Fruit fly (Drosophila melanogaster) whole organism, embryonic: ENCODE measurements around the gene CG31365.

Experiments used
- ATbp ChIP-seq: fragments of 200-800 bp; sonication (Bioruptor generic); optimal IDR thresholded peaks from 2 replicates; lab custom pipeline; 2017; ENCODE audit warnings: missing biosample characterization, mild to moderate bottlenecking, missing genetic modification characterization, missing genetic modification reagents
- CG10209 ChIP-seq: fragments of 200-800 bp; sonication (Bioruptor generic); optimal IDR thresholded peaks from 3 replicates; lab custom pipeline; 2017; ENCODE audit warnings: missing biosample characterization, mild to moderate bottlenecking, missing genetic modification characterization, missing genetic modification reagents
- CG10543 ChIP-seq: fragments of 200-800 bp; sonication (Bioruptor generic); optimal IDR thresholded peaks from 3 replicates; lab custom pipeline; 2017; ENCODE audit warnings: missing biosample characterization, mild to moderate bottlenecking, missing genetic modification characterization, moderate library complexity
- CG11504 ChIP-seq: fragments of 200-800 bp; sonication (Bioruptor generic); optimal IDR thresholded peaks from 3 replicates; lab custom pipeline; 2019; ENCODE audit warnings: missing biosample characterization, mild to moderate bottlenecking, missing genetic modification characterization, moderate library complexity
- CG11695 ChIP-seq: fragments of 200-800 bp; sonication (Bioruptor generic); IDR thresholded peaks from 3 replicates; pipeline ENCODE4 v1.3.6; 2022; ENCODE audit warnings: missing biosample characterization, missing genetic modification characterization
- CG14050 ChIP-seq: fragments of 200-800 bp; sonication (Bioruptor generic); IDR thresholded peaks from 3 replicates; pipeline ENCODE4 v1.3.6; 2022; ENCODE audit warnings: missing biosample characterization, missing genetic modification characterization
- CG14710 ChIP-seq: fragments of 200-800 bp; sonication (Bioruptor generic); optimal IDR thresholded peaks from 3 replicates; lab custom pipeline; 2019; ENCODE audit warnings: missing biosample characterization, mild to moderate bottlenecking, missing genetic modification characterization, moderate library complexity
- CG15073 ChIP-seq: fragments of 200-800 bp; sonication (Bioruptor generic); optimal IDR thresholded peaks from 2 replicates; lab custom pipeline; 2016; ENCODE audit warnings: missing biosample characterization, missing genetic modification characterization
- CG1529 ChIP-seq: fragments of 200-800 bp; sonication (Bioruptor generic); optimal IDR thresholded peaks from 3 replicates; lab custom pipeline; 2018; ENCODE audit warnings: missing biosample characterization, missing genetic modification characterization
- CG2199 ChIP-seq: fragments of 200-800 bp; sonication (Bioruptor generic); IDR thresholded peaks from 3 replicates; pipeline ENCODE4 v1.3.6; 2022; ENCODE audit warnings: missing biosample characterization, missing genetic modification characterization
- CG32767 ChIP-seq: fragments of 200-800 bp; sonication (Bioruptor generic); IDR thresholded peaks from 2 replicates; pipeline ENCODE4 v1.3.6; 2022; ENCODE audit warnings: missing biosample characterization, missing genetic modification characterization
- CG3281 ChIP-seq: fragments of 200-800 bp; sonication (Bioruptor generic); optimal IDR thresholded peaks from 3 replicates; lab custom pipeline; 2017; ENCODE audit warnings: missing biosample characterization, mild to moderate bottlenecking, missing genetic modification characterization
- CG3847 ChIP-seq: fragments of 200-800 bp; sonication (Bioruptor generic); IDR thresholded peaks from 2 replicates; pipeline ENCODE4 v1.3.6; 2022; ENCODE audit warnings: missing biosample characterization, missing genetic modification characterization
- CG7987 ChIP-seq: fragments of 200-800 bp; sonication (Bioruptor generic); optimal IDR thresholded peaks from 2 replicates; lab custom pipeline; 2018; ENCODE audit warnings: missing biosample characterization, mild to moderate bottlenecking, missing genetic modification characterization, moderate library complexity
- CG8944 ChIP-seq: fragments of 200-800 bp; sonication (Bioruptor generic); optimal IDR thresholded peaks from 3 replicates; lab custom pipeline; 2016; ENCODE audit warnings: missing biosample characterization, missing genetic modification characterization
- CG9437 ChIP-seq: fragments of 200-800 bp; sonication (Bioruptor generic); optimal IDR thresholded peaks from 2 replicates; lab custom pipeline; 2018; ENCODE audit warnings: missing biosample characterization, mild to moderate bottlenecking, missing genetic modification characterization
- CG9876 ChIP-seq: fragments of 200-800 bp; sonication (Bioruptor generic); optimal IDR thresholded peaks from 2 replicates; lab custom pipeline; 2016; ENCODE audit warnings: missing biosample characterization, missing genetic modification characterization
- D ChIP-seq, 2 experiments: fragments of 200-800 bp in 1 of 2; fragments of >200 bp in 1 of 2; sonication (Bioruptor generic) in 1 of 2; optimal IDR thresholded peaks; 2 replicates in 1 of 2; 3 replicates in 1 of 2; lab custom pipeline; 2017; ENCODE audit warnings: mild to moderate bottlenecking in 1 of 2, missing biosample characterization in 1 of 2, missing genetic modification characterization in 1 of 2, missing genetic modification reagents in 1 of 2
- GATAe ChIP-seq: fragments of 200-800 bp; sonication (Bioruptor generic); conservative IDR thresholded peaks from 2 replicates; pipeline ENCODE4 v1.3.6; 2022; ENCODE audit warnings: missing biosample characterization, missing genetic modification characterization
- HLH54F ChIP-seq: fragments of 200-800 bp; sonication (Bioruptor generic); optimal IDR thresholded peaks from 3 replicates; lab custom pipeline; 2016; ENCODE audit warnings: missing biosample characterization, missing genetic modification characterization
- Hmr ChIP-seq: fragments of 200-800 bp; sonication (Bioruptor generic); optimal IDR thresholded peaks from 3 replicates; lab custom pipeline; 2017; ENCODE audit warnings: mild to moderate bottlenecking, missing biosample characterization, missing genetic modification reagents, missing genetic modification characterization
- Kr ChIP-seq: fragments of 200-800 bp; sonication (Bioruptor generic); optimal IDR thresholded peaks from 2 replicates; lab custom pipeline; 2017; ENCODE audit warnings: missing biosample characterization, mild to moderate bottlenecking, missing genetic modification characterization
- MBD-R2 ChIP-seq: fragments of 200-800 bp; sonication (Bioruptor generic); IDR thresholded peaks from 2 replicates; pipeline ENCODE4 v1.3.6; 2022; ENCODE audit warnings: missing biosample characterization, missing genetic modification characterization
- MTF-1 ChIP-seq: fragments of 200-800 bp; sonication (Bioruptor generic); optimal IDR thresholded peaks from 2 replicates; lab custom pipeline; 2018; ENCODE audit warnings: missing biosample characterization, mild to moderate bottlenecking, missing genetic modification characterization, borderline replicate concordance
- Med ChIP-seq: fragments of 200-800 bp; sonication (Bioruptor generic); peaks from one replicate; lab custom pipeline; 2016; ENCODE audit warnings: missing biosample characterization, missing genetic modification characterization, mild to moderate bottlenecking, inconsistent platforms, moderate library complexity
- Optix ChIP-seq: fragments of 200-800 bp; sonication (Bioruptor generic); IDR thresholded peaks from 3 replicates; pipeline ENCODE4 v1.3.6; 2022; ENCODE audit warnings: missing biosample characterization, missing genetic modification characterization
- Ptx1 ChIP-seq: fragments of 200-800 bp; sonication (Bioruptor generic); IDR thresholded peaks from 2 replicates; pipeline ENCODE4 v1.3.6; 2022; ENCODE audit warnings: missing biosample characterization, missing genetic modification characterization
- Spps ChIP-seq: fragments of 200-800 bp; sonication (Bioruptor generic); optimal IDR thresholded peaks from 2 replicates; lab custom pipeline; 2018; ENCODE audit warnings: missing biosample characterization, mild to moderate bottlenecking, missing genetic modification characterization
- TFAM ChIP-seq: fragments of 200-800 bp; sonication (Bioruptor generic); optimal IDR thresholded peaks from 2 replicates; lab custom pipeline; 2017; ENCODE audit warnings: missing biosample characterization, missing genetic modification characterization, inconsistent platforms
- ash1 ChIP-seq: fragments of 200-800 bp; sonication (Bioruptor generic); optimal IDR thresholded peaks from 2 replicates; lab custom pipeline; 2018; ENCODE audit warnings: missing biosample characterization, mild to moderate bottlenecking, missing genetic modification characterization
- cad ChIP-seq: fragments of >200 bp; optimal IDR thresholded peaks from 2 replicates; lab custom pipeline; 2017; ENCODE audit warnings: missing biosample characterization, missing genetic modification characterization
- chm ChIP-seq: fragments of 200-800 bp; sonication (Bioruptor generic); IDR thresholded peaks from 2 replicates; pipeline ENCODE4 v1.3.6; 2022; ENCODE audit warnings: missing biosample characterization, missing genetic modification characterization
- croc ChIP-seq: fragments of 200-800 bp; sonication (Bioruptor generic); conservative IDR thresholded peaks from 3 replicates; pipeline ENCODE4 v1.3.6; 2022; ENCODE audit warnings: missing biosample characterization, missing genetic modification characterization
- dan ChIP-seq: fragments of 200-800 bp; sonication (Bioruptor generic); IDR thresholded peaks from 2 replicates; pipeline ENCODE4 v1.3.6; 2022; ENCODE audit warnings: missing biosample characterization, missing genetic modification characterization
- eyg ChIP-seq: fragments of 200-800 bp; sonication (Bioruptor generic); optimal IDR thresholded peaks from 3 replicates; lab custom pipeline; 2016; ENCODE audit warnings: missing biosample characterization, missing genetic modification characterization
- grau ChIP-seq: fragments of 200-800 bp; optimal IDR thresholded peaks from 3 replicates; lab custom pipeline; 2019; ENCODE audit warnings: missing biosample characterization, mild to moderate bottlenecking, missing genetic modification characterization, moderate library complexity
- hbn ChIP-seq: fragments of 200-800 bp; sonication (Bioruptor generic); IDR thresholded peaks from 2 replicates; pipeline ENCODE4 v1.3.6; 2022; ENCODE audit warnings: missing biosample characterization, missing genetic modification characterization; ENCODE audit not compliant: partially characterized antibody
- jigr1 ChIP-seq: fragments of 200-800 bp; sonication (Bioruptor generic); IDR thresholded peaks from 3 replicates; pipeline ENCODE4 v1.3.6; 2022; ENCODE audit warnings: missing biosample characterization, missing genetic modification characterization
- jing ChIP-seq: fragments of 200-800 bp; sonication (Bioruptor generic); optimal IDR thresholded peaks from 2 replicates; lab custom pipeline; 2018; ENCODE audit warnings: missing biosample characterization, mild to moderate bottlenecking, missing genetic modification characterization
- lola ChIP-seq, 3 experiments: fragments of >200 bp in 2 of 3; fragments of 200-800 bp in 1 of 3; sonication (Bioruptor generic) in 1 of 3; optimal IDR thresholded peaks; 2 replicates each; lab custom pipeline; 2017 to 2019; ENCODE audit warnings: missing biosample characterization in 3 of 3, missing genetic modification characterization in 3 of 3, mild to moderate bottlenecking in 1 of 3, moderate library complexity in 1 of 3
- luna ChIP-seq: fragments of 200-800 bp; sonication (Bioruptor generic); optimal IDR thresholded peaks from 2 replicates; lab custom pipeline; 2016; ENCODE audit warnings: missing biosample characterization, missing genetic modification characterization
- otp ChIP-seq: fragments of 200-800 bp; sonication (Bioruptor generic); IDR thresholded peaks from 3 replicates; pipeline ENCODE4, ENCODE4 v1.3.6; 2022; ENCODE audit warnings: missing biosample characterization, missing genetic modification characterization
- pan ChIP-seq, 4 experiments: fragments of >200 bp in 3 of 4; fragments of 200-800 bp in 1 of 4; sonication (Bioruptor generic) in 1 of 4; optimal IDR thresholded peaks in 3 of 4; IDR thresholded peaks in 1 of 4; 2 replicates each; pipeline versions ENCODE4 v1.3.6 to Lab custom; 2017 to 2022; ENCODE audit warnings: missing biosample characterization in 2 of 4, missing genetic modification characterization in 2 of 4, mixed read lengths in 1 of 4
- pros ChIP-seq: fragments of 200-800 bp; sonication (Bioruptor generic); optimal IDR thresholded peaks from 3 replicates; lab custom pipeline; 2019; ENCODE audit warnings: missing biosample characterization, mild to moderate bottlenecking, missing genetic modification characterization, moderate library complexity
- scrt ChIP-seq: fragments of 200-800 bp; sonication (Bioruptor generic); optimal IDR thresholded peaks from 2 replicates; lab custom pipeline; 2018; ENCODE audit warnings: missing biosample characterization, mild to moderate bottlenecking, missing genetic modification characterization, moderate library complexity
- sim ChIP-seq: fragments of 200-800 bp; sonication (Bioruptor generic); IDR thresholded peaks from 2 replicates; pipeline ENCODE4 v1.3.6; 2022; ENCODE audit warnings: missing biosample characterization, missing genetic modification characterization
- ssp ChIP-seq: fragments of 200-800 bp; sonication (Bioruptor generic); IDR thresholded peaks from 2 replicates; pipeline ENCODE4 v1.3.6; 2022; ENCODE audit warnings: missing biosample characterization, missing genetic modification characterization
- tna ChIP-seq: fragments of 200-800 bp; sonication (Bioruptor generic); IDR thresholded peaks from 2 replicates; pipeline ENCODE4 v1.3.6; 2022; ENCODE audit warnings: missing biosample characterization, missing genetic modification characterization; ENCODE audit not compliant: partially characterized antibody
- tx ChIP-seq: fragments of 200-800 bp; sonication (Bioruptor generic); optimal IDR thresholded peaks from 2 replicates; lab custom pipeline; 2016; ENCODE audit warnings: missing biosample characterization, missing genetic modification characterization
- vnd ChIP-seq: fragments of 200-800 bp; sonication (Bioruptor generic); IDR thresholded peaks from 3 replicates; pipeline ENCODE4 v1.3.6; 2022; ENCODE audit warnings: missing biosample characterization, missing genetic modification characterization; ENCODE audit not compliant: partially characterized antibody

CG31365 gene

dm6 chr3R:23157664-23158151 is 31.5 kb upstream of the CG31365 start, which contains the start of gene unk (continued):
- no peak for TF ChIP-seq CG1529
- no peak for TF ChIP-seq ATbp (GFP tag; lab: Kevin White, UChicago)
- no peak for TF ChIP-seq MTF-1 (GFP tag; lab: Kevin White, UChicago)
- no peak for TF ChIP-seq ash1
- peak; percentile 19; the same call in 1 of the 2 replicates for TF ChIP-seq MBD-R2 (GFP tag; lab: Robert Waterston, UW)
- 0 out of 2 replicates have a peak, but pooled peaks have one; percentile 16 for TF ChIP-seq ssp
- no peak for TF ChIP-seq Spps (tag; lab: Kevin White, UChicago)
- TF ChIP-seq CG9437 (GFP tag; lab: Kevin White, UChicago), result no peak
- TF ChIP-seq Med, result peak; percentile 86
- no peak for TF ChIP-seq chm (GFP tag; lab: Robert Waterston, UW)
- TF ChIP-seq CG8944 (GFP tag; lab: Kevin White, UChicago), result no peak
- no peak for TF ChIP-seq TFAM (GFP tag; lab: Kevin White, UChicago)
- no peak for TF ChIP-seq otp
- peak; percentile 34 for TF ChIP-seq CG14710 (tag; lab: Kevin White, UChicago)
- no peak for TF ChIP-seq CG11695 (GFP tag; lab: Robert Waterston, UW)
- no peak for TF ChIP-seq CG32767 (GFP tag; lab: Robert Waterston, UW)
- no peak for TF ChIP-seq CG10543 (GFP tag; lab: Kevin White, UChicago)
- no peak for TF ChIP-seq CG7987 (GFP tag; lab: Kevin White, UChicago)
- peak; percentile 50 for TF ChIP-seq luna (GFP tag; lab: Kevin White, UChicago)
- TF ChIP-seq CG3847 (GFP tag; lab: Robert Waterston, UW), result peak; percentile 50
- no peak for TF ChIP-seq Ptx1 (GFP tag; lab: Robert Waterston, UW)
- peak; percentile 65; the same call in 1 of the 3 replicates for TF ChIP-seq CG2199 (GFP tag; lab: Robert Waterston, UW)
- TF ChIP-seq GATAe (GFP tag; lab: Robert Waterston, UW), result no peak
- TF ChIP-seq jing (GFP tag; lab: Kevin White, UChicago), result no peak
- TF ChIP-seq scrt (GFP tag; lab: Kevin White, UChicago), result no peak
- peak; percentile 96 for TF ChIP-seq hbn (GFP tag; lab: Robert Waterston, UW)
- no peak for TF ChIP-seq jigr1 (GFP tag; lab: Robert Waterston, UW)
- no peak for TF ChIP-seq tx (GFP tag; lab: Kevin White, UChicago)
- TF ChIP-seq vnd (GFP tag; lab: Robert Waterston, UW), result peak; percentile 96
- TF ChIP-seq tna, result peak; percentile 96
- peak; percentile 4 for TF ChIP-seq Hmr (GFP tag; lab: Kevin White, UChicago)
- no peak for TF ChIP-seq lola (GFP tag; optimal IDR thresholded peaks at IDR 0.05; lab: Kevin White, UChicago)
- peak; percentile 14 for TF ChIP-seq grau (tag; lab: Kevin White, UChicago)
- TF ChIP-seq pros (GFP tag; lab: Kevin White, UChicago), result no peak
- no peak for TF ChIP-seq CG3281 (GFP tag; lab: Kevin White, UChicago)
- TF ChIP-seq Kr (GFP tag; lab: Kevin White, UChicago), result no peak
- no peak for TF ChIP-seq Optix
- TF ChIP-seq CG10209 (GFP tag; lab: Kevin White, UChicago), result no peak
- no peak for TF ChIP-seq pan (optimal IDR thresholded peaks at IDR 0.05; lab: Kevin White, UChicago)
- TF ChIP-seq pan (GFP tag; optimal IDR thresholded peaks at IDR 0.05 in 1 of 2, IDR thresholded peaks at IDR 0.05 in 1 of 2), result peak in 1 of 2 experiments; percentile 8
- no peak for TF ChIP-seq HLH54F (GFP tag; lab: Kevin White, UChicago)
- TF ChIP-seq CG9876 (GFP tag; lab: Kevin White, UChicago), result no peak
- TF ChIP-seq CG15073, result no peak
- no peak for TF ChIP-seq eyg
- TF ChIP-seq D (optimal IDR thresholded peaks at IDR 0.05; lab: Kevin White, UChicago), result no peak
- TF ChIP-seq D (GFP tag; optimal IDR thresholded peaks at IDR 0.05; lab: Kevin White, UChicago), result no peak
- no peak for TF ChIP-seq sim
- TF ChIP-seq CG11504, result no peak
- no peak for TF ChIP-seq croc (GFP tag; lab: Robert Waterston, UW)
- no peak for TF ChIP-seq dan (GFP tag; lab: Robert Waterston, UW)
- no peak for TF ChIP-seq cad
- TF ChIP-seq CG14050 (GFP tag; lab: Robert Waterston, UW), result no peak
